Worm (Caenorhabditis elegans): ENCODE data around the gene F18A11.2.

DNA sequence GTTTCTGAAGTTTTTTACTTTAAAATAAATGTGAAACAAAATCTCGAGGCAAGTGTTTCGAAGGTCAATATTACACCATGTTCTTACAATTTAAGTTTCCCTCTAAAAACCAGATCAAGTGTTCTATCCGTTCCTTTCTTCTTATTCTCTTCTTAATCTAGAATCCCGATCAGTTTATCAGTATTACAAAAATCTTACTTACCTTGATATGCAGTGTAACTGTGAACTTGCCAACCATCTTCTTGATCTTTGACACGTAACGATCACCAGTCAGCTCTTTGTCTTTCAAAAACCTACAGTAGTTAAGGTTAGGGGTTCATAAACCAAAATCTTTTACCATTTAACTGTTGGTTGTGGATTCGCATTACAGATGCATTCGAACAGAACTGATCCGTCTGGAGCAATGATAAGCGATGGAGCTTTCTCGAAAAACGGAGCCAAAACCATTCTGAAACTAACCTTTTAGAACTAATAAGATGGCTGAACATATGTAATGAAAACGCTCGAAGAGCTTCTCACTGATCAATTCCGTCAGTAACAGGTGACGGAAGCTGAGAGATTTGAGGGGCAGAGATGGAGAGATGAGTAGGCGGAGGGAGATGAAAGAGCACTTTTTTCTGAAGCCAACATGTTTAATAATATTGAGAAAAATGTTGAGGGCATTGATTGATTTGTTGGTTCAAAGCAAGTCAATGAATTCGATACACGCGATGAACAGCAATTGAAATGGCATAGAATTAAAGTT lies 23.6 kb upstream of the F18A11.2 start, which contains the start of gene oig-2:
- TF ChIP-seq nhr-28 (tag; optimal IDR thresholded peaks at IDR 0.05) (no peak), attf-4 (tag; optimal IDR thresholded peaks at IDR 0.05) (no peak), ztf-11 (tag; optimal IDR thresholded peaks at IDR 0.05) (no peak), cey-2 (tag; optimal IDR thresholded peaks at IDR 0.05; ENCODE audit: borderline replicate concordance, insufficient read depth) (no peak), daf-8 (GFP tag; IDR thresholded peaks at IDR 0.05) (no peak), ceh-28 (tag; optimal IDR thresholded peaks at IDR 0.05) (no peak), jun-1 (tag; optimal IDR thresholded peaks at IDR 0.05) (no peak)

Data from whole organism, L4 larva.